Worm (Caenorhabditis elegans): ENCODE measurements around the gene sul-3.
A peak's percentile ranks its signal among the peaks of the same experiment; 100 is the strongest.

The sul-3 gene

ce11 chrX:7815230-7815629, 18.8 kb downstream of the sul-3 start:
- TF ChIP-seq skn-1 (tag; optimal IDR thresholded peaks at IDR 0.05): peak; percentile 75
- peak in 1 of 6 experiments; percentile 1 for TF ChIP-seq elt-3 (tag; optimal IDR thresholded peaks at IDR 0.05)
- TF ChIP-seq pqm-1 (tag; optimal IDR thresholded peaks at IDR 0.05): no peak

DNA sequence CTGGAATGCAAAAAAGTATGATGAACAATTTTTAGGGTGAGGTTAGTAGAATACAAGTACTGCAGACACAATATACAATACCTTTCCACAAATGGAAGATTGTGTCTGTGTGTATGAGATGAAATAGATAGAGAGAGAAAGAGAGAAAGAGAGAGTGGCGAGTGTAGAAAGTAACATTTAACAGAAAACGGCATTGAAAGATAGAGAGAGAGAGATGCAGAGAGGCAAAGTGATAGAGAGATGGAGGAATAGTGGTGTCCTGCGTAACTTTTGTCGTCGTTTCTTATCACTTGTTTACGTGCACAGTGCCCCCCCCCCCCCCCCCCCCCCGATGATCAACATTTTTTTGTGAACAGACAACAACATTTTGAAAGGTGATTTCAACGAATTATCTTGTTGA, 19.3 kb downstream of the sul-3 start:
- TF ChIP-seq ceh-82 (tag; optimal IDR thresholded peaks at IDR 0.05): peak in 2 of 3 experiments; percentile 3 to 33
- peak; percentile 25 for TF ChIP-seq lir-3 (tag; optimal IDR thresholded peaks at IDR 0.05; ENCODE audit: poor library complexity)
- peak; percentile 10 to 22 for TF ChIP-seq lsy-2 (tag; optimal IDR thresholded peaks at IDR 0.05)
- peak; percentile 63 for TF ChIP-seq mep-1 (tag; optimal IDR thresholded peaks at IDR 0.05)
- peak; percentile 52 for TF ChIP-seq fos-1 (tag; optimal IDR thresholded peaks at IDR 0.05)
- TF ChIP-seq jun-1 (tag; optimal IDR thresholded peaks at IDR 0.05): no peak
- no peak for TF ChIP-seq lin-15B (tag; optimal IDR thresholded peaks at IDR 0.05)
- peak; percentile 49 for TF ChIP-seq nhr-90 (tag; optimal IDR thresholded peaks at IDR 0.05; ENCODE audit: poor library complexity)
- peak; percentile 66 for TF ChIP-seq elt-2 (tag; optimal IDR thresholded peaks at IDR 0.05)
- peak; percentile 73 for TF ChIP-seq lin-14 (GFP tag; optimal IDR thresholded peaks at IDR 0.05)
- TF ChIP-seq elt-3 (tag; optimal IDR thresholded peaks at IDR 0.05): peak in 5 of 6 experiments; percentile 11 to 71 (median 52)
- TF ChIP-seq nhr-47 (tag; optimal IDR thresholded peaks at IDR 0.05): peak; percentile 21
- no peak for TF ChIP-seq nhr-12 (tag; optimal IDR thresholded peaks at IDR 0.05)
- peak; percentile 70 for TF ChIP-seq nhr-20 (tag; optimal IDR thresholded peaks at IDR 0.05)
- TF ChIP-seq snu-23 (GFP tag; optimal IDR thresholded peaks at IDR 0.05): peak; percentile 62
- peak; percentile 63 for TF ChIP-seq nhr-71 (tag; optimal IDR thresholded peaks at IDR 0.05)
- no peak for TF ChIP-seq fkh-10 (GFP tag; optimal IDR thresholded peaks at IDR 0.05)
- peak; percentile 93 for TF ChIP-seq blmp-1 (tag; optimal IDR thresholded peaks at IDR 0.05)
- TF ChIP-seq efl-1 (optimal IDR thresholded peaks at IDR 0.05): peak; percentile 19 to 28
- TF ChIP-seq efl-1 (GFP tag; optimal IDR thresholded peaks at IDR 0.05 in 1 of 2): peak in 1 of 2 experiments; percentile 74
- peak in 1 of 2 experiments; percentile 53 for TF ChIP-seq lin-35 (GFP tag; optimal IDR thresholded peaks at IDR 0.05)
- TF ChIP-seq C16A3.4 (tag; optimal IDR thresholded peaks at IDR 0.05): peak; percentile 20
- no peak for TF ChIP-seq zip-4 (GFP tag; optimal IDR thresholded peaks at IDR 0.05)
- TF ChIP-seq hlh-4 (tag; optimal IDR thresholded peaks at IDR 0.05): no peak
- peak; percentile 82 for TF ChIP-seq nhr-85 (tag)
- TF ChIP-seq nhr-19 (GFP tag; conservative IDR thresholded peaks at IDR 0.05): peak; percentile 53

ce11 chrX:7810991-7811390, 23.0 kb downstream of the sul-3 start:
- no peak for TF ChIP-seq elt-2 (tag; optimal IDR thresholded peaks at IDR 0.05)
- no peak for TF ChIP-seq nhr-84 (tag; optimal IDR thresholded peaks at IDR 0.05)
- TF ChIP-seq grh-1 (GFP tag; IDR thresholded peaks at IDR 0.05): no peak
- TF ChIP-seq egl-13 (tag; optimal IDR thresholded peaks at IDR 0.05): peak; percentile 30
- TF ChIP-seq ztf-4 (tag; optimal IDR thresholded peaks at IDR 0.05): no peak
- TF ChIP-seq tbx-2 (tag; optimal IDR thresholded peaks at IDR 0.05): no peak
- TF ChIP-seq nhr-237 (tag; optimal IDR thresholded peaks at IDR 0.05): no peak
- TF ChIP-seq lin-35 (GFP tag; optimal IDR thresholded peaks at IDR 0.05): peak in 1 of 2 experiments; percentile 2
- no peak for TF ChIP-seq Y116A8C.19 (tag; optimal IDR thresholded peaks at IDR 0.05; ENCODE audit: borderline replicate concordance)
- TF ChIP-seq ceh-88 (GFP tag; IDR thresholded peaks at IDR 0.05): no peak
- peak; percentile 41 for TF ChIP-seq swsn-7 (tag; optimal IDR thresholded peaks at IDR 0.05)
- TF ChIP-seq dsc-1 (tag; optimal IDR thresholded peaks at IDR 0.05): peak; percentile 70
- peak; percentile 84 for TF ChIP-seq fkh-8 (tag; optimal IDR thresholded peaks at IDR 0.05)
- no peak for TF ChIP-seq xbp-1 (tag; optimal IDR thresholded peaks at IDR 0.05)
- no peak for TF ChIP-seq hlh-4 (tag; optimal IDR thresholded peaks at IDR 0.05)
- peak; percentile 15 to 23 for TF ChIP-seq lsy-2 (tag; optimal IDR thresholded peaks at IDR 0.05)
- TF ChIP-seq lin-14 (GFP tag; optimal IDR thresholded peaks at IDR 0.05): peak; percentile 72
- TF ChIP-seq nhr-71 (tag; optimal IDR thresholded peaks at IDR 0.05): peak; percentile 66
- TF ChIP-seq sox-4 (tag; optimal IDR thresholded peaks at IDR 0.05): peak; percentile 70
- no peak for TF ChIP-seq lir-3 (tag; optimal IDR thresholded peaks at IDR 0.05; ENCODE audit: poor library complexity)
- no peak for TF ChIP-seq zag-1 (tag; optimal IDR thresholded peaks at IDR 0.05)
- no peak for TF ChIP-seq zip-4 (GFP tag; optimal IDR thresholded peaks at IDR 0.05)
- no peak for TF ChIP-seq aha-1 (tag; optimal IDR thresholded peaks at IDR 0.05)
- TF ChIP-seq nhr-47 (tag; optimal IDR thresholded peaks at IDR 0.05): peak; percentile 54
- TF ChIP-seq elt-3 (tag; optimal IDR thresholded peaks at IDR 0.05): no peak
- TF ChIP-seq vab-15 (tag; optimal IDR thresholded peaks at IDR 0.05): no peak
- no peak for TF ChIP-seq hpl-2 (GFP tag; optimal IDR thresholded peaks at IDR 0.05)
- TF ChIP-seq snpc-4 (tag; optimal IDR thresholded peaks at IDR 0.05): no peak
- no peak for TF ChIP-seq mep-1 (tag; optimal IDR thresholded peaks at IDR 0.05)
- TF ChIP-seq C04F5.9 (tag; optimal IDR thresholded peaks at IDR 0.05): no peak
